Worm (Caenorhabditis elegans) whole organism, late embryonic: ENCODE measurements around the gene sre-16.

Experiments
- C08G9.2 ChIP-seq: sonication (generic microtip); optimal IDR thresholded peaks from 2 replicates; lab custom pipeline; 2016; ENCODE audit warnings: mild to moderate bottlenecking, missing genetic modification characterization, moderate library complexity, missing compliant biosample characterization
- F13H6.1 ChIP-seq: sonication (generic microtip); optimal IDR thresholded peaks from 2 replicates; lab custom pipeline; 2016; ENCODE audit warnings: missing genetic modification characterization, missing compliant biosample characterization
- T23F11.4 ChIP-seq: fragments of 200-800 bp; sonication (Bioruptor generic); optimal IDR thresholded peaks from 2 replicates; lab custom pipeline; 2018; ENCODE audit warnings: mild to moderate bottlenecking, missing genetic modification characterization, missing compliant biosample characterization
- Y22D7AL.16 ChIP-seq: sonication (generic microtip); optimal IDR thresholded peaks from 2 replicates; lab custom pipeline; 2016; ENCODE audit warnings: missing genetic modification characterization, missing compliant biosample characterization
- ahr-1 ChIP-seq: sonication (generic microtip); optimal IDR thresholded peaks from 2 replicates; lab custom pipeline; 2016; ENCODE audit warnings: missing genetic modification characterization, missing compliant biosample characterization
- ama-1 ChIP-seq: fragments of 150-350 bp; optimal IDR thresholded peaks from 2 replicates; lab custom pipeline; 2014
- ceh-18 ChIP-seq: sonication (generic microtip); optimal IDR thresholded peaks from 2 replicates; lab custom pipeline; 2016; ENCODE audit warnings: missing genetic modification characterization, missing compliant biosample characterization
- ceh-19 ChIP-seq: fragments of 200-800 bp; sonication (Bioruptor generic); optimal IDR thresholded peaks from 2 replicates; lab custom pipeline; 2018; ENCODE audit warnings: mild to moderate bottlenecking, missing genetic modification characterization, missing compliant biosample characterization
- ceh-30 ChIP-seq: fragments of 150-350 bp; optimal IDR thresholded peaks from 2 replicates; lab custom pipeline; 2014; ENCODE audit warnings: missing biosample characterization, missing genetic modification characterization
- ceh-31 ChIP-seq: sonication (generic microtip); optimal IDR thresholded peaks from 2 replicates; lab custom pipeline; 2016; ENCODE audit warnings: missing genetic modification characterization, missing compliant biosample characterization
- ceh-34 ChIP-seq: sonication (generic microtip); optimal IDR thresholded peaks from 2 replicates; lab custom pipeline; 2016; ENCODE audit warnings: mild to moderate bottlenecking, missing genetic modification characterization, missing compliant biosample characterization
- ceh-48 ChIP-seq: sonication (generic microtip); optimal IDR thresholded peaks from 2 replicates; lab custom pipeline; 2016; ENCODE audit warnings: missing genetic modification characterization, inconsistent platforms, missing compliant biosample characterization
- che-1 ChIP-seq: sonication (generic microtip); optimal IDR thresholded peaks from 2 replicates; lab custom pipeline; 2016; ENCODE audit warnings: mild to moderate bottlenecking, missing genetic modification characterization, missing compliant biosample characterization
- elt-2 ChIP-seq: sonication (generic microtip); optimal IDR thresholded peaks from 2 replicates; lab custom pipeline; 2016; ENCODE audit warnings: missing genetic modification reagents, missing genetic modification characterization, missing compliant biosample characterization
- elt-4 ChIP-seq: sonication (generic microtip); optimal IDR thresholded peaks from 2 replicates; lab custom pipeline; 2016; ENCODE audit warnings: missing genetic modification characterization, missing compliant biosample characterization
- ets-4 ChIP-seq: sonication (generic microtip); optimal IDR thresholded peaks from 2 replicates; lab custom pipeline; 2016; ENCODE audit warnings: missing genetic modification characterization, missing compliant biosample characterization
- eyg-1 ChIP-seq: sonication (generic microtip); optimal IDR thresholded peaks from 2 replicates; lab custom pipeline; 2016; ENCODE audit warnings: missing genotype, missing genetic modification characterization, missing compliant biosample characterization
- fkh-10 ChIP-seq: fragments of 150-350 bp; optimal IDR thresholded peaks from 2 replicates; lab custom pipeline; 2014; ENCODE audit warnings: missing biosample characterization, missing genetic modification reagents, missing genetic modification characterization
- fkh-6 ChIP-seq: sonication (generic microtip); optimal IDR thresholded peaks from 2 replicates; lab custom pipeline; 2016; ENCODE audit warnings: missing genetic modification characterization, missing compliant biosample characterization
- hlh-15 ChIP-seq: sonication (generic microtip); optimal IDR thresholded peaks from 2 replicates; lab custom pipeline; 2016; ENCODE audit warnings: missing genetic modification characterization, missing compliant biosample characterization
- hlh-8 ChIP-seq: sonication (generic microtip); optimal IDR thresholded peaks from 2 replicates; lab custom pipeline; 2016; ENCODE audit warnings: missing genotype, missing genetic modification characterization, missing compliant biosample characterization
- lin-11 ChIP-seq: fragments of 200-800 bp; sonication (Bioruptor generic); optimal IDR thresholded peaks from 2 replicates; lab custom pipeline; 2018; ENCODE audit warnings: mild to moderate bottlenecking, missing genetic modification characterization, missing compliant biosample characterization
- mec-3 ChIP-seq: sonication (generic microtip); optimal IDR thresholded peaks from 2 replicates; lab custom pipeline; 2016; ENCODE audit warnings: borderline replicate concordance, missing genetic modification characterization, missing compliant biosample characterization
- nfya-1 ChIP-seq: sonication (generic microtip); optimal IDR thresholded peaks from 2 replicates; lab custom pipeline; 2017; ENCODE audit warnings: missing genetic modification characterization, mild to moderate bottlenecking, missing compliant biosample characterization, antibody characterized with exemption, moderate library complexity
- nhr-11 ChIP-seq: fragments of 150-350 bp; optimal IDR thresholded peaks from 2 replicates; lab custom pipeline; 2014; ENCODE audit warnings: missing biosample characterization, missing genetic modification characterization
- nhr-232 ChIP-seq: sonication (generic microtip); optimal IDR thresholded peaks from 2 replicates; lab custom pipeline; 2016; ENCODE audit warnings: missing genetic modification characterization, missing compliant biosample characterization
- pat-9 ChIP-seq: fragments of 200-800 bp; sonication (Bioruptor generic); optimal IDR thresholded peaks from 2 replicates; lab custom pipeline; 2018; ENCODE audit warnings: mild to moderate bottlenecking, missing genetic modification characterization, moderate library complexity, missing compliant biosample characterization
- pqm-1 ChIP-seq: sonication (generic microtip); optimal IDR thresholded peaks from 2 replicates; lab custom pipeline; 2016; ENCODE audit warnings: missing genetic modification characterization, missing compliant biosample characterization
- pros-1 ChIP-seq: fragments of 150-350 bp; optimal IDR thresholded peaks from 2 replicates; lab custom pipeline; 2014; ENCODE audit warnings: missing biosample characterization, missing genetic modification reagents, missing genetic modification characterization
- ref-2 ChIP-seq: sonication (generic microtip); optimal IDR thresholded peaks from 2 replicates; lab custom pipeline; 2016; ENCODE audit warnings: missing genetic modification characterization, missing compliant biosample characterization
- tbx-7 ChIP-seq: sonication (generic microtip); optimal IDR thresholded peaks from 2 replicates; lab custom pipeline; 2016; ENCODE audit warnings: missing genotype, missing genetic modification characterization, missing compliant biosample characterization
- ttx-3 ChIP-seq: sonication (generic microtip); optimal IDR thresholded peaks from 2 replicates; lab custom pipeline; 2016; ENCODE audit warnings: missing genetic modification reagents, missing genetic modification characterization, missing compliant biosample characterization
- unc-42 ChIP-seq: sonication (generic microtip); optimal IDR thresholded peaks from 2 replicates; lab custom pipeline; 2016; ENCODE audit warnings: missing genotype, missing genetic modification characterization, missing compliant biosample characterization
- unc-55 ChIP-seq: sonication (generic microtip); optimal IDR thresholded peaks from 2 replicates; lab custom pipeline; 2017; ENCODE audit warnings: missing biosample characterization, missing genetic modification reagents, missing genetic modification characterization

The sre-16 gene

ce11 chrIV:12200812-12201211 is 35.1 kb downstream of the sre-16 start:
- TF ChIP-seq ceh-31 (no peak), C08G9.2 (tag; lab: Kevin White, UChicago) (peak; percentile 6)

- no peak for TF ChIP-seq mec-3
- no peak for TF ChIP-seq ceh-18 (tag; lab: Kevin White, UChicago)
- TF ChIP-seq ahr-1 (tag; lab: Kevin White, UChicago), result no peak
- TF ChIP-seq unc-42 (tag; lab: Kevin White, UChicago), result no peak
- TF ChIP-seq nhr-232 (tag; lab: Kevin White, UChicago), result no peak
- TF ChIP-seq tbx-7 (tag; lab: Kevin White, UChicago), result no peak
- TF ChIP-seq ceh-30 (tag; lab: Kevin White, UChicago), result no peak
- no peak for TF ChIP-seq fkh-10 (GFP tag; lab: Kevin White, UChicago)
- TF ChIP-seq, all 69 proteins: peak for 0
Measured at ce11 chrIV:12199538-12200158, 36.3 kb downstream of the sre-16 start.

ce11 chrIV:12198816-12199215 is 37.1 kb downstream of the sre-16 start:
- TF ChIP-seq ceh-30 (tag; lab: Kevin White, UChicago) (no peak), nhr-232 (tag; lab: Kevin White, UChicago) (no peak), pqm-1 (tag; lab: Kevin White, UChicago) (no peak), unc-55 (GFP tag; lab: Kevin White, UChicago) (no peak), Y22D7AL.16 (tag; lab: Kevin White, UChicago) (no peak), elt-4 (tag; lab: Kevin White, UChicago) (no peak), hlh-15 (tag; lab: Kevin White, UChicago) (no peak), F13H6.1 (no peak), ets-4 (tag; lab: Kevin White, UChicago) (no peak), ceh-19 (GFP tag; lab: Kevin White, UChicago) (no peak), fkh-6 (tag; lab: Kevin White, UChicago) (no peak), che-1 (tag; lab: Kevin White, UChicago) (no peak)

ce11 chrIV:12197679-12198078 is 38.2 kb downstream of the sre-16 start:
- TF ChIP-seq ahr-1 (tag; lab: Kevin White, UChicago) (no peak), unc-55 (GFP tag; lab: Kevin White, UChicago) (no peak), eyg-1 (tag; lab: Kevin White, UChicago) (no peak), elt-2 (tag; lab: Kevin White, UChicago) (peak; percentile 76), hlh-8 (no peak), ama-1 (lab: Kevin White, UChicago) (no peak)
- TF ChIP-seq, all 69 proteins: peak for 1

ce11 chrIV:12196608-12197007 is 39.3 kb downstream of the sre-16 start:
- TF ChIP-seq elt-2 (tag; lab: Kevin White, UChicago) (peak; percentile 36), pat-9 (tag; lab: Kevin White, UChicago) (no peak)

DNA sequence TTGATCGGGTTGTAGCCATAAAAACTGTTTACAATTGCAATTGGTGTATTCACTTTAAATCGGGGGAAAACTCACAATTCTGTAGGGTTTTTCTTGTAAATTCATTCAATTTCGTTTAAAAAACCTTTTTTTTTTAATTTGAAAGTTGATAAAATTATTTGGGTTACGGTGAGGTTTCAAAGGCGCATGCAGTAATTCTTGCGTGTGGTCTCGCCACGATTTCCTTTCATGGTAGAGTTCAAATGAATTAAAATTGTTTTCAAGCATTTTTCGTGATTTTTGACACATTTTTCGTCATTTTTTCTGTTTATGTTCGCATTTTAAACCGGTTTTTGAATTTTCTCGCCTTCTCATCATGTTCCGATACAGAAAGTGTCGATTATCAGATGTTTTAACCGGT is 41.2 kb downstream of the sre-16 start:
- TF ChIP-seq Y22D7AL.16 (tag; lab: Kevin White, UChicago), result no peak
- TF ChIP-seq ceh-48 (tag; lab: Kevin White, UChicago), result no peak
- no peak for TF ChIP-seq ceh-34 (tag; lab: Kevin White, UChicago)
- no peak for TF ChIP-seq pat-9 (tag; lab: Kevin White, UChicago)
- no peak for TF ChIP-seq ref-2 (tag; lab: Kevin White, UChicago)
- TF ChIP-seq ceh-30 (tag; lab: Kevin White, UChicago), result no peak
- no peak for TF ChIP-seq hlh-15 (tag; lab: Kevin White, UChicago)
- TF ChIP-seq nhr-11 (tag; lab: Kevin White, UChicago), result no peak
- no peak for TF ChIP-seq eyg-1 (tag; lab: Kevin White, UChicago)
- no peak for TF ChIP-seq ahr-1 (tag; lab: Kevin White, UChicago)
- no peak for TF ChIP-seq lin-11
- no peak for TF ChIP-seq C08G9.2 (tag; lab: Kevin White, UChicago)
- TF ChIP-seq unc-42 (tag; lab: Kevin White, UChicago), result no peak
- TF ChIP-seq T23F11.4 (GFP tag; lab: Kevin White, UChicago), result no peak
- no peak for TF ChIP-seq ttx-3 (tag; lab: Kevin White, UChicago)
- no peak for TF ChIP-seq hlh-8
- no peak for TF ChIP-seq ceh-18 (tag; lab: Kevin White, UChicago)
- TF ChIP-seq pros-1 (tag; lab: Kevin White, UChicago), result no peak
- TF ChIP-seq nfya-1 (tag; lab: Kevin White, UChicago), result no peak
- TF ChIP-seq, all 69 proteins: peak for 0
